Worm (Caenorhabditis elegans) whole organism, late embryonic: ENCODE measurements around the gene clec-231.

Source experiments
- Y22D7AL.16 ChIP-seq: sonication (generic microtip); optimal IDR thresholded peaks from 2 replicates; lab custom pipeline; 2016; ENCODE audit warnings: missing genetic modification characterization, missing compliant biosample characterization
- lim-6 ChIP-seq: sonication (generic microtip); optimal IDR thresholded peaks from 2 replicates; lab custom pipeline; 2016; ENCODE audit warnings: missing genetic modification characterization, missing compliant biosample characterization
- pha-4 ChIP-seq: fragments of 150-350 bp; optimal IDR thresholded peaks from 2 replicates; lab custom pipeline; 2018; ENCODE audit warnings: missing biosample characterization, missing genetic modification reagents, missing genetic modification characterization
- pqm-1 ChIP-seq: sonication (generic microtip); optimal IDR thresholded peaks from 2 replicates; lab custom pipeline; 2016; ENCODE audit warnings: missing genetic modification characterization, missing compliant biosample characterization
- unc-55 ChIP-seq: sonication (generic microtip); optimal IDR thresholded peaks from 2 replicates; lab custom pipeline; 2017; ENCODE audit warnings: missing biosample characterization, missing genetic modification reagents, missing genetic modification characterization

ce11 chrV:15327745-15328447 is 22.6 kb downstream of the clec-231 start, which contains the start of gene ZK1037.6:
- TF ChIP-seq Y22D7AL.16 (tag; lab: Kevin White, UChicago) (no peak), pha-4 (tag; lab: Kevin White, UChicago) (no peak), pqm-1 (tag; lab: Kevin White, UChicago) (no peak), unc-55 (GFP tag; lab: Kevin White, UChicago) (no peak), lim-6 (tag; lab: Kevin White, UChicago) (no peak)
